Worm (Caenorhabditis elegans): ENCODE data around the gene cutl-1.

ce11 chrV:13417513-13417912 is 11.6 kb upstream of the cutl-1 start, which contains the start of gene F53F1.6:
- TF ChIP-seq med-1 (GFP tag; optimal IDR thresholded peaks at IDR 0.05; ENCODE audit: insufficient read depth) (no peak), flt-1 (GFP tag; IDR thresholded peaks at IDR 0.05) (no peak), tab-1 (GFP tag; IDR thresholded peaks at IDR 0.05) (no peak), cog-1 (tag; optimal IDR thresholded peaks at IDR 0.05) (no peak), ztf-23 (GFP tag; IDR thresholded peaks at IDR 0.05) (no peak), T22C8.4 (GFP tag; IDR thresholded peaks at IDR 0.05) (no peak), ztf-29 (GFP tag; IDR thresholded peaks at IDR 0.05) (no peak), ref-1 (GFP tag; conservative IDR thresholded peaks at IDR 0.05) (no peak)

All from whole organism, midembryonic.